Worm (Caenorhabditis elegans) whole organism, early embryonic: ENCODE data around the gene F46E10.3.

Experiments used
- B0310.2 ChIP-seq: sonication (generic microtip); optimal IDR thresholded peaks from 2 replicates; lab custom pipeline; 2016; ENCODE audit warnings: mild to moderate bottlenecking, missing genetic modification characterization, missing compliant biosample characterization
- F13C5.2 ChIP-seq: sonication (generic microtip); optimal IDR thresholded peaks from 2 replicates; lab custom pipeline; 2017; ENCODE audit warnings: mild to moderate bottlenecking, missing genetic modification characterization, inconsistent platforms, missing compliant biosample characterization
- aly-1 ChIP-seq: sonication (generic microtip); optimal IDR thresholded peaks from 2 replicates; lab custom pipeline; 2016; ENCODE audit warnings: missing genetic modification characterization, missing compliant biosample characterization
- ama-1 ChIP-seq: fragments of 150-350 bp; optimal IDR thresholded peaks from 2 replicates; lab custom pipeline; 2014
- ceh-13 ChIP-seq: fragments of 200-800 bp; sonication (Bioruptor generic); optimal IDR thresholded peaks from 2 replicates; lab custom pipeline; 2018; ENCODE audit warnings: mild to moderate bottlenecking, missing genetic modification characterization, missing compliant biosample characterization
- ets-7 ChIP-seq: sonication (generic microtip); optimal IDR thresholded peaks from 2 replicates; lab custom pipeline; 2016; ENCODE audit warnings: missing genotype, missing genetic modification characterization, missing compliant biosample characterization
- flt-1 ChIP-seq: fragments of 200-800 bp; sonication (Bioruptor generic); IDR thresholded peaks from 2 replicates; pipeline ENCODE4 v1.3.6; 2022; ENCODE audit warnings: missing genetic modification characterization, missing compliant biosample characterization
- hmg-4 ChIP-seq: fragments of 200-800 bp; sonication (Bioruptor generic); optimal IDR thresholded peaks from 2 replicates; lab custom pipeline; 2018; ENCODE audit warnings: mild to moderate bottlenecking, missing genetic modification characterization, missing compliant biosample characterization
- hnd-1 ChIP-seq: sonication (generic microtip); optimal IDR thresholded peaks from 2 replicates; lab custom pipeline; 2016; ENCODE audit warnings: missing genetic modification characterization, missing compliant biosample characterization
- pes-1 ChIP-seq: fragments of 200-800 bp; sonication (Bioruptor generic); IDR thresholded peaks from 2 replicates; pipeline ENCODE4 v1.3.6; 2022; ENCODE audit warnings: missing genetic modification reagents, missing genetic modification characterization, missing compliant biosample characterization
- sea-1 ChIP-seq: fragments of 200-800 bp; sonication (Bioruptor generic); conservative IDR thresholded peaks from 2 replicates; pipeline ENCODE4 v1.3.6; 2022; ENCODE audit warnings: missing genetic modification characterization, missing compliant biosample characterization
- tbx-11 ChIP-seq: fragments of 200-800 bp; sonication (Bioruptor generic); IDR thresholded peaks from 2 replicates; pipeline ENCODE4 v1.3.6; 2022; ENCODE audit warnings: missing genetic modification characterization, missing compliant biosample characterization
- tbx-37 ChIP-seq: fragments of 200-800 bp; sonication (Bioruptor generic); conservative IDR thresholded peaks from 2 replicates; pipeline ENCODE4 v1.3.6; 2022; ENCODE audit warnings: missing genetic modification reagents, missing genetic modification characterization, missing compliant biosample characterization
- tra-4 ChIP-seq: sonication (generic microtip); optimal IDR thresholded peaks from 2 replicates; lab custom pipeline; 2017; ENCODE audit warnings: missing genetic modification characterization, missing compliant biosample characterization

ce11 chrV:6559585-6559984 lies 41.5 kb downstream of the F46E10.3 start:
- no peak for TF ChIP-seq aly-1 (tag; lab: Kevin White, UChicago)
- TF ChIP-seq ama-1 (lab: Kevin White, UChicago), result no peak
- no peak; the same call in 1 of the 2 replicates for TF ChIP-seq pes-1 (GFP tag; lab: Robert Waterston, UW)
- TF ChIP-seq ceh-13 (GFP tag; lab: Kevin White, UChicago), result no peak
- no peak for TF ChIP-seq hnd-1 (tag; lab: Kevin White, UChicago)
- no peak; the same call in 1 of the 2 replicates for TF ChIP-seq flt-1 (GFP tag; lab: Robert Waterston, UW)
- TF ChIP-seq tbx-11 (GFP tag; lab: Robert Waterston, UW), result 0 out of 2 replicates have a peak, but pooled peaks have one; percentile 52
- no peak for TF ChIP-seq tbx-37 (GFP tag; lab: Robert Waterston, UW)
- no peak for TF ChIP-seq hmg-4 (GFP tag; lab: Kevin White, UChicago)
- TF ChIP-seq sea-1 (GFP tag; lab: Robert Waterston, UW), result no peak
- TF ChIP-seq tra-4 (tag; lab: Kevin White, UChicago), result no peak
- no peak for TF ChIP-seq B0310.2 (tag; lab: Kevin White, UChicago)
- no peak for TF ChIP-seq F13C5.2 (tag; lab: Kevin White, UChicago)
- TF ChIP-seq ets-7 (tag; lab: Kevin White, UChicago), result no peak
